Worm (Caenorhabditis elegans): ENCODE data around the gene cwp-5.

DNA sequence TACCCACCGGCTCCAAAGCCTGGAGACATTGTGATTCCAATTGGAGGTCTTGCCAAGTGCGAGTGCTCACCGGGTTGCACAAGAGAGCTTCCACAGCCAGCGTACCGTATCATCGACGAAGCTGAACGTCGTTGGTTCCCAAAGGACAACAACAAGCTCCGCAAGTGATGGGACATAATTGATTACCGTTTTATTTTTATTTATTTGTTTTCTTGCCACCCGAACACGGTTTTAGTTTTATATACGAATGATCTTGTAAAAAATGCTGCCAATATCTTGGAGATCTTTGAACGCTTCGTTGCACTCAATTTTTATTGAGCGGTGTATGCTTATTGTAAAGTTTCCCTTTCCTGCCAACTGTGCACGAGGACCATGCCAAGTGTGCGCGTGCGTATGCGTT lies 48.4 kb upstream of the cwp-5 start, which contains the start of gene K08H2.4:
- TF ChIP-seq nhr-77 (tag; optimal IDR thresholded peaks at IDR 0.05) (no peak), nhr-237 (tag; optimal IDR thresholded peaks at IDR 0.05) (no peak)
